Fruit fly (Drosophila melanogaster) whole organism, embryonic: ENCODE measurements around the gene BBS1.
A peak's percentile ranks its signal among the peaks of the same experiment; 100 is the strongest.

Experiments
- Ada2b ChIP-seq: fragments of 200-800 bp; sonication (Bioruptor generic); IDR thresholded peaks from 2 replicates; pipeline ENCODE4 v1.3.6; 2022; ENCODE audit warnings: missing biosample characterization, missing genetic modification characterization
- Atf6 ChIP-seq: fragments of 200-800 bp; sonication (Bioruptor generic); IDR thresholded peaks from 2 replicates; pipeline ENCODE4 v1.3.6; 2022; ENCODE audit warnings: missing biosample characterization, missing genetic modification characterization
- C15 ChIP-seq: fragments of 200-800 bp; sonication (Bioruptor generic); IDR thresholded peaks from 3 replicates; pipeline ENCODE4 v1.3.6; 2022; ENCODE audit warnings: missing biosample characterization, missing genetic modification characterization
- CG10366 ChIP-seq: fragments of 200-800 bp; sonication (Bioruptor generic); IDR thresholded peaks from 2 replicates; pipeline ENCODE4 v1.3.6; 2022; ENCODE audit warnings: missing biosample characterization, missing genetic modification characterization
- CG11093 ChIP-seq: fragments of 200-800 bp; sonication (Bioruptor generic); IDR thresholded peaks from 3 replicates; pipeline ENCODE4 v1.3.6; 2022; ENCODE audit warnings: missing biosample characterization, missing genetic modification characterization
- CG12942 ChIP-seq: fragments of 200-800 bp; sonication (Bioruptor generic); optimal IDR thresholded peaks from 3 replicates; lab custom pipeline; 2016; ENCODE audit warnings: missing biosample characterization, missing genetic modification characterization
- CG13775 ChIP-seq: fragments of 200-800 bp; sonication (Bioruptor generic); optimal IDR thresholded peaks from 3 replicates; lab custom pipeline; 2017; ENCODE audit warnings: missing biosample characterization, mild to moderate bottlenecking, missing genetic modification characterization
- CG14014 ChIP-seq: fragments of 200-800 bp; sonication (Bioruptor generic); IDR thresholded peaks from 2 replicates; pipeline ENCODE4 v1.3.6; 2022; ENCODE audit warnings: missing biosample characterization, missing genetic modification characterization
- CG17385 ChIP-seq: fragments of 200-800 bp; sonication (Bioruptor generic); optimal IDR thresholded peaks from 3 replicates; lab custom pipeline; 2018; ENCODE audit warnings: missing biosample characterization, mild to moderate bottlenecking, missing genetic modification characterization
- CG17802 ChIP-seq: fragments of 200-800 bp; sonication (Bioruptor generic); optimal IDR thresholded peaks from 2 replicates; lab custom pipeline; 2018; ENCODE audit warnings: missing biosample characterization, mild to moderate bottlenecking, missing genetic modification characterization, moderate library complexity
- CG2120 ChIP-seq: fragments of 200-800 bp; sonication (Bioruptor generic); optimal IDR thresholded peaks from 3 replicates; lab custom pipeline; 2016; ENCODE audit warnings: missing biosample characterization, missing genetic modification characterization
- CG2875 ChIP-seq: fragments of 200-800 bp; sonication (Bioruptor generic); optimal IDR thresholded peaks from 2 replicates; lab custom pipeline; 2017; ENCODE audit warnings: missing biosample characterization, mild to moderate bottlenecking, missing genetic modification characterization, missing genetic modification reagents
- CG30431 ChIP-seq: fragments of 200-800 bp; sonication (Bioruptor generic); optimal IDR thresholded peaks from 2 replicates; lab custom pipeline; 2017; ENCODE audit warnings: missing biosample characterization, missing genetic modification characterization
- CG31441 ChIP-seq: fragments of 200-800 bp; sonication (Bioruptor generic); IDR thresholded peaks from 2 replicates; pipeline ENCODE4 v1.3.6; 2022; ENCODE audit warnings: missing biosample characterization, missing genetic modification characterization
- CG3407 ChIP-seq: fragments of 200-800 bp; sonication (Bioruptor generic); optimal IDR thresholded peaks from 2 replicates; lab custom pipeline; 2018; ENCODE audit warnings: missing biosample characterization, mild to moderate bottlenecking, missing genetic modification characterization
- CG3995 ChIP-seq: fragments of 200-800 bp; sonication (Bioruptor generic); optimal IDR thresholded peaks from 3 replicates; lab custom pipeline; 2016; ENCODE audit warnings: missing biosample characterization, missing genetic modification characterization
- CG4282 ChIP-seq: fragments of 200-800 bp; sonication (Bioruptor generic); optimal IDR thresholded peaks from 2 replicates; lab custom pipeline; 2016; ENCODE audit warnings: missing biosample characterization, missing genetic modification characterization
- CG4730 ChIP-seq: fragments of 200-800 bp; sonication (Bioruptor generic); IDR thresholded peaks from 2 replicates; pipeline ENCODE4 v1.3.6; 2022; ENCODE audit warnings: missing biosample characterization, missing genetic modification characterization
- CG4854 ChIP-seq: fragments of 200-800 bp; sonication (Bioruptor generic); optimal IDR thresholded peaks from 2 replicates; lab custom pipeline; 2016; ENCODE audit warnings: missing biosample characterization, missing genetic modification characterization, inconsistent platforms
- CG5953 ChIP-seq: fragments of 200-800 bp; sonication (Bioruptor generic); IDR thresholded peaks from 2 replicates; pipeline ENCODE4 v1.3.6; 2022; ENCODE audit warnings: missing biosample characterization, missing genetic modification characterization
- CG6765 ChIP-seq: fragments of 200-800 bp; sonication (Bioruptor generic); optimal IDR thresholded peaks from 3 replicates; lab custom pipeline; 2017; ENCODE audit warnings: missing biosample characterization, mild to moderate bottlenecking, missing genetic modification characterization
- CG6813 ChIP-seq: fragments of 200-800 bp; sonication (Bioruptor generic); optimal IDR thresholded peaks from 2 replicates; lab custom pipeline; 2017; ENCODE audit warnings: missing biosample characterization, missing genetic modification characterization, mild to moderate bottlenecking, moderate library complexity, missing genetic modification reagents
- CG8944 ChIP-seq: fragments of 200-800 bp; sonication (Bioruptor generic); optimal IDR thresholded peaks from 3 replicates; lab custom pipeline; 2016; ENCODE audit warnings: missing biosample characterization, missing genetic modification characterization
- Camta ChIP-seq: fragments of 200-800 bp; sonication (Bioruptor generic); optimal IDR thresholded peaks from 2 replicates; lab custom pipeline; 2016; ENCODE audit warnings: missing biosample characterization, missing genetic modification characterization
- Doc3 ChIP-seq: fragments of 200-800 bp; sonication (Bioruptor generic); IDR thresholded peaks from 3 replicates; pipeline ENCODE4 v1.3.6; 2022; ENCODE audit warnings: missing biosample characterization, missing genetic modification characterization; ENCODE audit not compliant: partially characterized antibody
- H2.0 ChIP-seq: fragments of 200-800 bp; sonication (Bioruptor generic); IDR thresholded peaks from 2 replicates; pipeline ENCODE4 v1.3.6; 2022; ENCODE audit warnings: missing biosample characterization, missing genetic modification characterization
- Hr3 ChIP-seq: fragments of 200-800 bp; sonication (Bioruptor generic); optimal IDR thresholded peaks from 3 replicates; lab custom pipeline; 2016; ENCODE audit warnings: missing biosample characterization, missing genetic modification characterization
- Lim3 ChIP-seq: fragments of 200-800 bp; sonication (Bioruptor generic); IDR thresholded peaks from 2 replicates; pipeline ENCODE4 v1.3.6; 2022; ENCODE audit warnings: missing biosample characterization, missing genetic modification characterization
- NC2α ChIP-seq: fragments of 200-800 bp; sonication (Bioruptor generic); optimal IDR thresholded peaks from 2 replicates; lab custom pipeline; 2016; ENCODE audit warnings: missing biosample characterization, missing genetic modification characterization
- TFAM ChIP-seq: fragments of 200-800 bp; sonication (Bioruptor generic); optimal IDR thresholded peaks from 2 replicates; lab custom pipeline; 2017; ENCODE audit warnings: missing biosample characterization, missing genetic modification characterization, inconsistent platforms
- ash1 ChIP-seq: fragments of 200-800 bp; sonication (Bioruptor generic); optimal IDR thresholded peaks from 2 replicates; lab custom pipeline; 2018; ENCODE audit warnings: missing biosample characterization, mild to moderate bottlenecking, missing genetic modification characterization
- cg ChIP-seq: fragments of 200-800 bp; sonication (Bioruptor generic); optimal IDR thresholded peaks from 3 replicates; lab custom pipeline; 2019; ENCODE audit warnings: missing biosample characterization, mild to moderate bottlenecking, missing genetic modification characterization, moderate library complexity
- chn ChIP-seq: fragments of 200-800 bp; sonication (Bioruptor generic); optimal IDR thresholded peaks from 2 replicates; lab custom pipeline; 2016; ENCODE audit warnings: missing biosample characterization, missing genetic modification characterization
- crc ChIP-seq: fragments of 200-800 bp; sonication (Bioruptor generic); optimal IDR thresholded peaks from 2 replicates; lab custom pipeline; 2016; ENCODE audit warnings: missing biosample characterization, missing genetic modification characterization
- crp ChIP-seq, 2 experiments: fragments of 200-800 bp; sonication (Bioruptor generic); optimal IDR thresholded peaks; 2 replicates in 1 of 2; 3 replicates in 1 of 2; lab custom pipeline; 2017; ENCODE audit warnings: missing biosample characterization in 2 of 2, missing genetic modification characterization in 2 of 2, mild to moderate bottlenecking in 1 of 2, moderate library complexity in 1 of 2
- dan ChIP-seq: fragments of 200-800 bp; sonication (Bioruptor generic); IDR thresholded peaks from 2 replicates; pipeline ENCODE4 v1.3.6; 2022; ENCODE audit warnings: missing biosample characterization, missing genetic modification characterization
- fd102C ChIP-seq: fragments of 200-800 bp; sonication (Bioruptor generic); optimal IDR thresholded peaks from 2 replicates; lab custom pipeline; 2018; ENCODE audit warnings: missing biosample characterization, mild to moderate bottlenecking, missing genetic modification characterization, moderate library complexity
- gsb ChIP-seq: fragments of 200-800 bp; sonication (Bioruptor generic); IDR thresholded peaks from 2 replicates; pipeline ENCODE4 v1.3.6; 2022; ENCODE audit warnings: missing biosample characterization, missing genetic modification characterization
- ham ChIP-seq: fragments of 200-800 bp; sonication (Bioruptor generic); IDR thresholded peaks from 2 replicates; pipeline ENCODE4 v1.3.6; 2022; ENCODE audit warnings: missing biosample characterization, missing genetic modification characterization
- hbn ChIP-seq: fragments of 200-800 bp; sonication (Bioruptor generic); IDR thresholded peaks from 2 replicates; pipeline ENCODE4 v1.3.6; 2022; ENCODE audit warnings: missing biosample characterization, missing genetic modification characterization; ENCODE audit not compliant: partially characterized antibody
- jigr1 ChIP-seq: fragments of 200-800 bp; sonication (Bioruptor generic); IDR thresholded peaks from 3 replicates; pipeline ENCODE4 v1.3.6; 2022; ENCODE audit warnings: missing biosample characterization, missing genetic modification characterization
- jing ChIP-seq: fragments of 200-800 bp; sonication (Bioruptor generic); optimal IDR thresholded peaks from 2 replicates; lab custom pipeline; 2018; ENCODE audit warnings: missing biosample characterization, mild to moderate bottlenecking, missing genetic modification characterization
- kay ChIP-seq: fragments of 200-800 bp; sonication (Bioruptor generic); optimal IDR thresholded peaks from 2 replicates; lab custom pipeline; 2016; ENCODE audit warnings: missing biosample characterization, missing genetic modification characterization
- org-1 ChIP-seq: fragments of 200-800 bp; sonication (Bioruptor generic); optimal IDR thresholded peaks from 2 replicates; lab custom pipeline; 2017; ENCODE audit warnings: missing biosample characterization, missing genetic modification characterization
- pho ChIP-seq: fragments of 200-800 bp; sonication (Bioruptor generic); optimal IDR thresholded peaks from 2 replicates; lab custom pipeline; 2016; ENCODE audit warnings: missing biosample characterization, missing genetic modification characterization
- pum ChIP-seq: fragments of 200-800 bp; sonication (Bioruptor generic); optimal IDR thresholded peaks from 2 replicates; lab custom pipeline; 2016; ENCODE audit warnings: missing biosample characterization, missing genetic modification characterization
- slp2 ChIP-seq: fragments of 200-800 bp; sonication (Bioruptor generic); optimal IDR thresholded peaks from 2 replicates; lab custom pipeline; 2016; ENCODE audit warnings: missing biosample characterization, missing genetic modification characterization
- ssp ChIP-seq: fragments of 200-800 bp; sonication (Bioruptor generic); IDR thresholded peaks from 2 replicates; pipeline ENCODE4 v1.3.6; 2022; ENCODE audit warnings: missing biosample characterization, missing genetic modification characterization
- vnd ChIP-seq: fragments of 200-800 bp; sonication (Bioruptor generic); IDR thresholded peaks from 3 replicates; pipeline ENCODE4 v1.3.6; 2022; ENCODE audit warnings: missing biosample characterization, missing genetic modification characterization; ENCODE audit not compliant: partially characterized antibody
- vvl ChIP-seq: fragments of 200-800 bp; sonication (Bioruptor generic); IDR thresholded peaks from 2 replicates; pipeline ENCODE4 v1.3.6; 2022; ENCODE audit warnings: missing biosample characterization, missing genetic modification characterization
- wdn ChIP-seq: fragments of 200-800 bp; sonication (Bioruptor generic); IDR thresholded peaks from 2 replicates; pipeline ENCODE4 v1.3.6; 2022; ENCODE audit warnings: missing biosample characterization, missing genetic modification characterization
- yki ChIP-seq: fragments of >200 bp; optimal IDR thresholded peaks from 3 replicates; lab custom pipeline; 2018

The BBS1 gene

dm6 chr3L:7090764-7091163, 34.9 kb upstream of the BBS1 start (continued):
- TF ChIP-seq chn (GFP tag; lab: Kevin White, UChicago) (peak; percentile 23), fd102C (GFP tag; lab: Kevin White, UChicago) (no peak), CG12942 (GFP tag; lab: Kevin White, UChicago) (peak; percentile 10), wdn (no peak), CG4282 (GFP tag; lab: Kevin White, UChicago) (no peak), CG3407 (no peak), CG31441 (GFP tag; lab: Robert Waterston, UW) (peak; percentile 81), vvl (GFP tag; lab: Robert Waterston, UW) (peak; percentile 90), CG2875 (no peak), org-1 (peak; percentile 52), vnd (GFP tag; lab: Robert Waterston, UW) (no peak), C15 (GFP tag; lab: Robert Waterston, UW) (peak; percentile 43; the same call in 1 of the 3 replicates), CG11093 (GFP tag; lab: Robert Waterston, UW) (peak; percentile 49; the same call in 2 of the 3 replicates), CG6765 (GFP tag; lab: Kevin White, UChicago) (no peak), crp (GFP tag; optimal IDR thresholded peaks at IDR 0.05; lab: Kevin White, UChicago) (no peak), CG2120 (GFP tag; lab: Kevin White, UChicago) (peak; percentile 29), CG10366 (GFP tag; lab: Robert Waterston, UW) (peak; percentile 58), cg (GFP tag; lab: Kevin White, UChicago) (no peak), CG5953 (peak; percentile 44; the same call in 1 of the 2 replicates), CG14014 (peak; percentile 22; the same call in 1 of the 2 replicates), CG4854 (GFP tag; lab: Kevin White, UChicago) (peak; percentile 21), Hr3 (GFP tag; lab: Kevin White, UChicago) (peak; percentile 28), pho (GFP tag; lab: Kevin White, UChicago) (no peak), pum (GFP tag; lab: Kevin White, UChicago) (peak; percentile 48), yki (lab: Kevin White, UChicago) (no peak), gsb (peak; percentile 40; the same call in 1 of the 2 replicates), crc (GFP tag; lab: Kevin White, UChicago) (peak; percentile 41), hbn (GFP tag; lab: Robert Waterston, UW) (no peak), Camta (GFP tag; lab: Kevin White, UChicago) (peak; percentile 77), CG4730 (GFP tag; lab: Robert Waterston, UW) (peak; percentile 56), slp2 (GFP tag; lab: Kevin White, UChicago) (no peak), kay (GFP tag; lab: Kevin White, UChicago) (peak; percentile 30), Lim3 (GFP tag; lab: Robert Waterston, UW) (0 out of 2 replicates have a peak, but pooled peaks have one; percentile 61), ssp (GFP tag; lab: Robert Waterston, UW) (peak; percentile 56), ash1 (GFP tag; lab: Kevin White, UChicago) (no peak), jigr1 (GFP tag; lab: Robert Waterston, UW) (peak; percentile 63; the same call in 1 of the 3 replicates), jing (GFP tag; lab: Kevin White, UChicago) (no peak), CG17802 (peak; percentile 36), CG13775 (GFP tag; lab: Kevin White, UChicago) (no peak), Doc3 (GFP tag; lab: Robert Waterston, UW) (no peak), ham (GFP tag; lab: Robert Waterston, UW) (no peak), Atf6 (no peak; the same call in 1 of the 2 replicates), Ada2b (GFP tag; lab: Robert Waterston, UW) (peak; percentile 84), CG17385 (GFP tag; lab: Kevin White, UChicago) (peak; percentile 52), CG8944 (GFP tag; lab: Kevin White, UChicago) (peak; percentile 15), H2.0 (peak; percentile 50), CG6813 (peak; percentile 39), CG30431 (no peak), TFAM (GFP tag; lab: Kevin White, UChicago) (no peak), dan (GFP tag; lab: Robert Waterston, UW) (no peak), NC2α (GFP tag; lab: Kevin White, UChicago) (no peak), CG3995 (GFP tag; lab: Kevin White, UChicago) (peak; percentile 6)
